Worm (Caenorhabditis elegans) whole organism, L2 larva: ENCODE results near the gene F10B5.3.

ENCODE experiments used
- aly-2 ChIP-seq: fragments of 150-350 bp; optimal IDR thresholded peaks from 2 replicates; lab custom pipeline; 2014; ENCODE audit warnings: missing biosample characterization, missing genetic modification characterization
- egl-27 ChIP-seq: sonication (generic microtip); optimal IDR thresholded peaks from 3 replicates; lab custom pipeline; 2017; ENCODE audit warnings: missing biosample characterization, missing genetic modification reagents, missing genetic modification characterization
- lin-39 ChIP-seq: fragments of 150-350 bp; optimal IDR thresholded peaks from 2 replicates; lab custom pipeline; 2014; ENCODE audit warnings: missing biosample characterization, missing genetic modification reagents, missing genetic modification characterization
- nhr-11 ChIP-seq: fragments of 150-350 bp; optimal IDR thresholded peaks from 2 replicates; lab custom pipeline; 2014; ENCODE audit warnings: missing biosample characterization, missing genetic modification characterization
- skn-1 ChIP-seq: sonication (generic microtip); optimal IDR thresholded peaks from 2 replicates; lab custom pipeline; 2017; ENCODE audit warnings: missing biosample characterization, missing genetic modification characterization

DNA sequence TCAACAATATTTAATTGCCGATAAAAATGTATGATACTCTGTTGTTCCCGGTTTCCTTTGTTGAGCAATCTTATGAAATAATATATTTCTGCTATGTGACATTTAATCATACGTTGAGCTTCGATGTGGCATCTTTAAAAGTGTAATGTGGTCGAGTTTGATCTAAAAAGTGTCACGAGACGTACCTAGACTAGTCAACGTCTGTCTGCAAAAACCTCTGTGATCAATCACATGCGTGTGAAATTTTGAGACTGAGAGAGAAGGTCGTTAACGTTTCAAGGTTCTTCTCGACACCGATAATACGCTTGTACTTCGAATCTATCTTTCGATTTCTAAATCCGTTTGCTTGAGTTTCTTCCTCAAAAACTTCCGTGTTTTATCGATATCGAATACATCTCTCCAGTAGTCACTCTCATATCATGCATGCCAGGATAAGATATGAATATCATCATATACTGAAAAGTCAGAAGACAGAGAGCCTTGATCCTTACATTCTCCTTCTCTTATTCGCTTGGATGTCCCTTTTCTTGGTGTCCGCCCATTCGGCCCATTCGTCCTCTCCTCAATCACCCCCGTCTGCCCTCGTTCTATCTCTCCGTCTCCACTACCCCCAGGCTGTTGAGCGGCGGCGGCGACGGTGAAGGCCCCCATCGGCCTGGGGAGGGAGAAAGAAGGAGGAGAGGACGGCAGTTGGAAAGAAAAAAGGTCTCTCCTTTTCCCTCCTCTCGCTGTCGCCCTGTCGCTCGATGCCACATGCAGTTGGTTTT is 21.4 kb downstream of the F10B5.3 start:
- TF ChIP-seq egl-27 (tag; lab: Kevin White, UChicago) (peak; percentile 20), skn-1 (tag; lab: Kevin White, UChicago) (no peak), aly-2 (tag; lab: Kevin White, UChicago) (no peak), nhr-11 (tag; lab: Kevin White, UChicago) (no peak), lin-39 (tag; lab: Kevin White, UChicago) (no peak)
